Fruit fly (Drosophila melanogaster) whole organism, wandering third instar larva: Measurements from ENCODE around the gene CG9801.

ENCODE experiments used
- Abd-B ChIP-seq: fragments of >200 bp; optimal IDR thresholded peaks from 2 replicates; lab custom pipeline; 2017; ENCODE audit warnings: missing biosample characterization, missing genetic modification characterization
- Hnf4 ChIP-seq: fragments of 200-800 bp; sonication (Bioruptor generic); optimal IDR thresholded peaks from 2 replicates; lab custom pipeline; 2016; ENCODE audit warnings: missing biosample characterization, mild to moderate bottlenecking, missing genetic modification characterization
- Hr78 ChIP-seq: fragments of >200 bp; optimal IDR thresholded peaks from 2 replicates; lab custom pipeline; 2017; ENCODE audit warnings: missing biosample characterization, missing genetic modification characterization
- ey ChIP-seq: fragments of 200-800 bp; sonication (Bioruptor generic); optimal IDR thresholded peaks from 2 replicates; lab custom pipeline; 2016; ENCODE audit warnings: missing biosample characterization, missing genetic modification characterization
- foxo ChIP-seq, 2 experiments: fragments of 200-800 bp; sonication (Bioruptor generic); optimal IDR thresholded peaks; 2 replicates in 1 of 2; 3 replicates in 1 of 2; lab custom pipeline; 2016 to 2017; ENCODE audit warnings: missing biosample characterization in 2 of 2, missing genetic modification characterization in 2 of 2
- h ChIP-seq: fragments of 200-800 bp; sonication (Bioruptor generic); optimal IDR thresholded peaks from 3 replicates; lab custom pipeline; 2016; ENCODE audit warnings: missing biosample characterization, mild to moderate bottlenecking, missing genetic modification characterization
- lola ChIP-seq: fragments of >200 bp; optimal IDR thresholded peaks from 2 replicates; lab custom pipeline; 2017; ENCODE audit warnings: missing biosample characterization, missing genetic modification characterization
- pan ChIP-seq: fragments of >200 bp; optimal IDR thresholded peaks from 2 replicates; lab custom pipeline; 2017
- psq ChIP-seq: fragments of 200-800 bp; sonication (Bioruptor generic); optimal IDR thresholded peaks from 3 replicates; lab custom pipeline; 2017; ENCODE audit warnings: missing biosample characterization, mild to moderate bottlenecking, missing genetic modification characterization, moderate library complexity

dm6 chr3R:8715371-8715770, 32.1 kb downstream of the CG9801 start:
- TF ChIP-seq ey (GFP tag; lab: Kevin White, UChicago) (no peak), pan (lab: Kevin White, UChicago) (no peak), foxo (GFP tag; optimal IDR thresholded peaks at IDR 0.05; lab: Kevin White, UChicago) (no peak), h (GFP tag; lab: Kevin White, UChicago) (no peak), Abd-B (GFP tag; lab: Kevin White, UChicago) (no peak), Hr78 (no peak), lola (GFP tag; lab: Kevin White, UChicago) (no peak), Hnf4 (GFP tag; lab: Kevin White, UChicago) (no peak), psq (no peak)
